Worm (Caenorhabditis elegans) whole organism, young adult: ENCODE results near the gene ttll-5.

Source experiments
- F52B5.7 ChIP-seq: sonication (generic microtip); optimal IDR thresholded peaks from 2 replicates; lab custom pipeline; 2016; ENCODE audit warnings: mild to moderate bottlenecking, missing genetic modification characterization, missing compliant biosample characterization
- F57A8.1 ChIP-seq: fragments of 200-800 bp; sonication (Bioruptor generic); optimal IDR thresholded peaks from 2 replicates; lab custom pipeline; 2018; ENCODE audit warnings: mild to moderate bottlenecking, missing genetic modification characterization, moderate library complexity, missing compliant biosample characterization
- K11D2.4 ChIP-seq: fragments of 200-800 bp; sonication (Bioruptor generic); IDR thresholded peaks from 2 replicates; pipeline ENCODE4 v1.3.6; 2022; ENCODE audit warnings: missing genetic modification reagents, missing genetic modification characterization, missing compliant biosample characterization
- K12H6.12 ChIP-seq: fragments of 200-800 bp; sonication (Bioruptor generic); optimal IDR thresholded peaks from 2 replicates; lab custom pipeline; 2018; ENCODE audit warnings: mild to moderate bottlenecking, missing genetic modification characterization, missing compliant biosample characterization
- Y53F4B.3 ChIP-seq: fragments of 200-800 bp; sonication (Bioruptor generic); IDR thresholded peaks from 2 replicates; pipeline ENCODE4 v1.3.6; 2022; ENCODE audit warnings: missing genetic modification reagents, missing genetic modification characterization, missing compliant biosample characterization
- Y53G8AR.9 ChIP-seq: fragments of 200-800 bp; sonication (Bioruptor generic); conservative IDR thresholded peaks from 2 replicates; pipeline ENCODE4 v1.3.6; 2022; ENCODE audit warnings: missing genetic modification reagents, missing genetic modification characterization, missing compliant biosample characterization
- aptf-2 ChIP-seq: fragments of 200-800 bp; sonication (Bioruptor generic); conservative IDR thresholded peaks from 2 replicates; pipeline ENCODE4 v1.3.6; 2022; ENCODE audit warnings: missing genetic modification reagents, missing genetic modification characterization, missing compliant biosample characterization
- attf-3 ChIP-seq: fragments of 200-800 bp; sonication (Bioruptor generic); conservative IDR thresholded peaks from 2 replicates; pipeline ENCODE4 v1.3.6; 2022; ENCODE audit warnings: missing genetic modification reagents, missing genetic modification characterization, missing compliant biosample characterization
- bed-1 ChIP-seq: fragments of 200-800 bp; sonication (Bioruptor generic); IDR thresholded peaks from 2 replicates; pipeline ENCODE4 v1.3.6; 2022; ENCODE audit warnings: missing genetic modification reagents, missing genetic modification characterization, missing compliant biosample characterization
- cebp-1 ChIP-seq, 2 experiments: fragments of 200-800 bp in 1 of 2; sonication (Bioruptor generic) in 1 of 2; sonication (generic microtip) in 1 of 2; IDR thresholded peaks in 1 of 2; optimal IDR thresholded peaks in 1 of 2; 2 replicates each; pipeline versions ENCODE4 v1.3.6 to Lab custom; 2017 to 2022; ENCODE audit warnings: missing compliant biosample characterization in 2 of 2, missing genetic modification characterization in 2 of 2, mild to moderate bottlenecking in 1 of 2, missing genetic modification reagents in 1 of 2, moderate library complexity in 1 of 2
- ceh-100 ChIP-seq: fragments of 200-800 bp; sonication (Bioruptor generic); IDR thresholded peaks from 2 replicates; pipeline ENCODE4 v1.3.6; 2022; ENCODE audit warnings: missing genetic modification reagents, missing genetic modification characterization, missing compliant biosample characterization
- ceh-40 ChIP-seq: fragments of 200-800 bp; sonication (Bioruptor generic); IDR thresholded peaks from 2 replicates; pipeline ENCODE4 v1.3.6; 2022; ENCODE audit warnings: missing genetic modification characterization, missing compliant biosample characterization
- ceh-79 ChIP-seq: sonication (generic microtip); optimal IDR thresholded peaks from 2 replicates; lab custom pipeline; 2017; ENCODE audit warnings: mild to moderate bottlenecking, missing genetic modification characterization, missing compliant biosample characterization
- chd-7 ChIP-seq: sonication (generic microtip); optimal IDR thresholded peaks from 2 replicates; lab custom pipeline; 2016; ENCODE audit warnings: mild to moderate bottlenecking, missing genetic modification characterization, moderate library complexity, missing compliant biosample characterization
- ekl-4 ChIP-seq: fragments of 200-800 bp; sonication (Bioruptor generic); IDR thresholded peaks from 2 replicates; pipeline ENCODE4 v1.3.6; 2022; ENCODE audit warnings: missing genetic modification reagents, missing genetic modification characterization, missing compliant biosample characterization
- ets-4 ChIP-seq: fragments of 200-800 bp; sonication (Bioruptor generic); optimal IDR thresholded peaks from 2 replicates; lab custom pipeline; 2018; ENCODE audit warnings: mild to moderate bottlenecking, missing genetic modification characterization, missing compliant biosample characterization
- fkh-3 ChIP-seq: sonication (generic microtip); optimal IDR thresholded peaks from 2 replicates; lab custom pipeline; 2016; ENCODE audit warnings: mild to moderate bottlenecking, missing genetic modification characterization, missing compliant biosample characterization
- gei-17 ChIP-seq: fragments of 200-800 bp; sonication (Bioruptor generic); optimal IDR thresholded peaks from 2 replicates; lab custom pipeline; 2018; ENCODE audit warnings: mild to moderate bottlenecking, missing genetic modification characterization, missing compliant biosample characterization
- let-607 ChIP-seq, 2 experiments: fragments of 200-800 bp in 1 of 2; sonication (Bioruptor generic) in 1 of 2; sonication (generic microtip) in 1 of 2; optimal IDR thresholded peaks; 2 replicates each; lab custom pipeline; 2016 to 2018; ENCODE audit warnings: mild to moderate bottlenecking in 2 of 2, missing compliant biosample characterization in 2 of 2, missing genetic modification characterization in 2 of 2, moderate library complexity in 2 of 2, missing genotype in 1 of 2
- lin-26 ChIP-seq: fragments of 200-800 bp; sonication (Bioruptor generic); IDR thresholded peaks from 2 replicates; pipeline ENCODE4 v1.3.6; 2022; ENCODE audit warnings: missing genetic modification reagents, missing genetic modification characterization, missing compliant biosample characterization
- madf-3 ChIP-seq: fragments of 200-800 bp; sonication (Bioruptor generic); IDR thresholded peaks from 2 replicates; pipeline ENCODE4 v1.3.6; 2022; ENCODE audit warnings: missing genetic modification reagents, missing genetic modification characterization, missing compliant biosample characterization
- mel-28 ChIP-seq: sonication (generic microtip); optimal IDR thresholded peaks from 2 replicates; lab custom pipeline; 2016; ENCODE audit warnings: borderline replicate concordance, mild to moderate bottlenecking, missing genetic modification characterization, missing compliant biosample characterization
- mes-4 ChIP-seq: sonication (generic microtip); optimal IDR thresholded peaks from 2 replicates; lab custom pipeline; 2016; ENCODE audit warnings: missing genotype, missing genetic modification characterization, missing compliant biosample characterization
- nhr-120 ChIP-seq: fragments of 200-800 bp; sonication (Bioruptor generic); IDR thresholded peaks from 2 replicates; pipeline ENCODE4 v1.3.6; 2022; ENCODE audit warnings: missing genetic modification characterization, missing compliant biosample characterization
- pbrm-1 ChIP-seq: fragments of 200-800 bp; sonication (Bioruptor generic); IDR thresholded peaks from 2 replicates; pipeline ENCODE4 v1.3.6; 2022; ENCODE audit warnings: missing genetic modification reagents, missing genetic modification characterization, missing compliant biosample characterization
- snpc-4 ChIP-seq, 5 experiments: fragments of 150-350 bp in 1 of 5; sonication (generic microtip) in 4 of 5; optimal IDR thresholded peaks; 2 replicates each; lab custom pipeline; 2014 to 2018; ENCODE audit warnings: missing genetic modification characterization in 5 of 5, missing biosample characterization in 3 of 5, antibody characterized with exemption in 2 of 5, mild to moderate bottlenecking in 2 of 5, missing compliant biosample characterization in 2 of 5, missing genotype in 2 of 5, moderate library complexity in 2 of 5, missing genetic modification reagents in 1 of 5
- somi-1 ChIP-seq: fragments of 200-800 bp; sonication (Bioruptor generic); optimal IDR thresholded peaks from 2 replicates; lab custom pipeline; 2018; ENCODE audit warnings: mild to moderate bottlenecking, missing genetic modification characterization, missing compliant biosample characterization
- sptf-2 ChIP-seq: fragments of 200-800 bp; sonication (Bioruptor generic); optimal IDR thresholded peaks from 2 replicates; lab custom pipeline; 2018; ENCODE audit warnings: mild to moderate bottlenecking, missing genetic modification characterization, missing compliant biosample characterization
- tbx-9 ChIP-seq: sonication (generic microtip); optimal IDR thresholded peaks from 2 replicates; lab custom pipeline; 2016; ENCODE audit warnings: borderline replicate concordance, missing genetic modification characterization, inconsistent platforms, missing compliant biosample characterization
- unc-62 ChIP-seq: fragments of 150-350 bp; optimal IDR thresholded peaks from 2 replicates; lab custom pipeline; 2014; ENCODE audit warnings: missing biosample characterization, missing genetic modification reagents, missing genetic modification characterization
- ztf-25 ChIP-seq: fragments of 200-800 bp; sonication (Bioruptor generic); IDR thresholded peaks from 2 replicates; pipeline ENCODE4 v1.3.6; 2022; ENCODE audit warnings: missing genetic modification reagents, missing genetic modification characterization, missing compliant biosample characterization
- ztf-28 ChIP-seq: fragments of 200-800 bp; sonication (Bioruptor generic); IDR thresholded peaks from 2 replicates; pipeline ENCODE4 v1.3.6; 2022; ENCODE audit warnings: missing genetic modification reagents, missing genetic modification characterization, missing compliant biosample characterization

Gene ttll-5

ce11 chrV:11541284-11541683 is 32.4 kb downstream of the ttll-5 start:
- TF ChIP-seq gei-17 (GFP tag; lab: Kevin White, UChicago) (peak; percentile 3), bed-1 (GFP tag; lab: Robert Waterston, UW) (0 out of 2 replicates have a peak, but pooled peaks have one; percentile 46), F57A8.1 (GFP tag; lab: Kevin White, UChicago) (no peak), ceh-40 (GFP tag; lab: Robert Waterston, UW) (no peak), let-607 (tag; optimal IDR thresholded peaks at IDR 0.05; lab: Kevin White, UChicago) (peak in 1 of 2 experiments; percentile 20), K12H6.12 (tag; lab: Kevin White, UChicago) (no peak), Y53G8AR.9 (GFP tag; lab: Robert Waterston, UW) (0 out of 2 replicates have a peak, but pooled peaks have one; percentile 21), madf-3 (0 out of 2 replicates have a peak, but pooled peaks have one; percentile 38), chd-7 (tag; lab: Kevin White, UChicago) (peak; percentile 44), Y53F4B.3 (0 out of 2 replicates have a peak, but pooled peaks have one; percentile 34), ztf-28 (GFP tag; lab: Robert Waterston, UW) (0 out of 2 replicates have a peak, but pooled peaks have one; percentile 54), cebp-1 (GFP tag; IDR thresholded peaks at IDR 0.05; lab: Robert Waterston, UW) (peak; percentile 37; the same call in 1 of the 2 replicates), cebp-1 (tag; optimal IDR thresholded peaks at IDR 0.05; lab: Kevin White, UChicago) (peak; percentile 68), lin-26 (GFP tag; lab: Robert Waterston, UW) (no peak), ztf-25 (peak; percentile 67; the same call in 1 of the 2 replicates), aptf-2 (GFP tag; lab: Robert Waterston, UW) (0 out of 2 replicates have a peak, but pooled peaks have one; percentile 7), F52B5.7 (tag; lab: Kevin White, UChicago) (peak; percentile 76), ceh-79 (tag; lab: Kevin White, UChicago) (peak; percentile 6), K11D2.4 (GFP tag; lab: Robert Waterston, UW) (peak; percentile 43; the same call in 1 of the 2 replicates), ceh-100 (GFP tag; lab: Robert Waterston, UW) (peak; percentile 19; the same call in 1 of the 2 replicates), somi-1 (GFP tag; lab: Kevin White, UChicago) (peak; percentile 30), mes-4 (tag; lab: Kevin White, UChicago) (no peak), attf-3 (GFP tag; lab: Robert Waterston, UW) (0 out of 2 replicates have a peak, but pooled peaks have one; percentile 32)

- 0 out of 2 replicates have a peak, but pooled peaks have one; percentile 15 for TF ChIP-seq pbrm-1 (GFP tag; lab: Robert Waterston, UW)
- no peak for TF ChIP-seq ekl-4
These were observed 34.7 kb downstream of the ttll-5 start, which contains the start of gene F38B7.2 for ce11 chrV:11543564-11543963. Gene F38B7.2, plus strand, starts transcription at chrV:11543963.

ce11 chrV:11545227-11545626 is 36.4 kb downstream of the ttll-5 start, which contains the start of gene F38B7.10:
Gene F38B7.10, plus strand, starts transcription at chrV:11545527.
- TF ChIP-seq mel-28 (tag; lab: Kevin White, UChicago) = no peak
- no peak for TF ChIP-seq unc-62 (GFP tag; lab: Kevin White, UChicago)
- TF ChIP-seq tbx-9 (tag; lab: Kevin White, UChicago) = no peak
- no peak for TF ChIP-seq bed-1 (GFP tag; lab: Robert Waterston, UW)
- TF ChIP-seq nhr-120 = no peak
- TF ChIP-seq chd-7 (tag; lab: Kevin White, UChicago) = no peak
- no peak for TF ChIP-seq lin-26 (GFP tag; lab: Robert Waterston, UW)
- no peak for TF ChIP-seq fkh-3
- TF ChIP-seq ets-4 = no peak
- TF ChIP-seq somi-1 (GFP tag; lab: Kevin White, UChicago) = no peak
- no peak for TF ChIP-seq snpc-4 (GFP tag; optimal IDR thresholded peaks at IDR 0.05; lab: Kevin White, UChicago)
- TF ChIP-seq snpc-4 (tag; optimal IDR thresholded peaks at IDR 0.05; lab: Kevin White, UChicago) = no peak
- no peak for TF ChIP-seq F57A8.1 (GFP tag; lab: Kevin White, UChicago)
- no peak for TF ChIP-seq sptf-2
